Fruit fly (Drosophila melanogaster) S2 (cell line): ENCODE data around the gene CG6688.
A peak's percentile ranks its signal among the peaks of the same experiment; 100 is the strongest.

Experiments used
- CG8478 ChIP-seq: fragments of >200 bp; optimal IDR thresholded peaks from 2 replicates; lab custom pipeline; 2018
- CTCF ChIP-seq, 2 experiments: fragments of >200 bp; optimal IDR thresholded peaks; 2 replicates each; lab custom pipeline; 2018

Gene CG6688

dm6 chr3R:23028506-23028905 lies 16.3 kb downstream of the CG6688 start:
- no peak for TF ChIP-seq CTCF (optimal IDR thresholded peaks at IDR 0.05; lab: Kevin White, UChicago)
- TF ChIP-seq CG8478 (lab: Kevin White, UChicago): no peak

- TF ChIP-seq CG8478 (lab: Kevin White, UChicago): no peak
- TF ChIP-seq CTCF (optimal IDR thresholded peaks at IDR 0.05; lab: Kevin White, UChicago): no peak
Measured at dm6 chr3R:23030900-23031299, 18.7 kb downstream of the CG6688 start.

dm6 chr3R:23035463-23035862 lies 23.3 kb downstream of the CG6688 start, which contains the start of gene CG13833:
TSS of gene CG13833 (minus strand) at chr3R:23035563.
- TF ChIP-seq CTCF (optimal IDR thresholded peaks at IDR 0.05; lab: Kevin White, UChicago): no peak
- no peak for TF ChIP-seq CG8478 (lab: Kevin White, UChicago)

- no peak for TF ChIP-seq CTCF (optimal IDR thresholded peaks at IDR 0.05; lab: Kevin White, UChicago)
- TF ChIP-seq CG8478 (lab: Kevin White, UChicago): no peak
Measured at dm6 chr3R:23036321-23036720, 24.1 kb downstream of the CG6688 start.

dm6 chr3R:23038062-23038461 lies 25.9 kb downstream of the CG6688 start:
- TF ChIP-seq CG8478 (lab: Kevin White, UChicago) (no peak), CTCF (optimal IDR thresholded peaks at IDR 0.05; lab: Kevin White, UChicago) (no peak)

- no peak for TF ChIP-seq CTCF (optimal IDR thresholded peaks at IDR 0.05; lab: Kevin White, UChicago)
- no peak for TF ChIP-seq CG8478 (lab: Kevin White, UChicago)
Measured at dm6 chr3R:23041941-23042340, 29.7 kb downstream of the CG6688 start, which contains the start of gene CG13838. TSS of gene CG13838 (plus strand) at chr3R:23042241.

dm6 chr3R:23042746-23043265 lies 30.6 kb downstream of the CG6688 start:
- TF ChIP-seq CTCF (optimal IDR thresholded peaks at IDR 0.05; lab: Kevin White, UChicago): no peak
- TF ChIP-seq CG8478 (lab: Kevin White, UChicago): no peak

dm6 chr3R:23043690-23044089 lies 31.5 kb downstream of the CG6688 start, which contains the start of gene CG13837:
TSS of gene CG13837 (plus strand) at chr3R:23043990.
- no peak for TF ChIP-seq CTCF (optimal IDR thresholded peaks at IDR 0.05; lab: Kevin White, UChicago)
- TF ChIP-seq CG8478 (lab: Kevin White, UChicago): no peak

dm6 chr3R:23046529-23046943 lies 34.3 kb downstream of the CG6688 start:
- TF ChIP-seq CG8478 (lab: Kevin White, UChicago) (no peak), CTCF (optimal IDR thresholded peaks at IDR 0.05; lab: Kevin White, UChicago) (no peak)

- TF ChIP-seq CG8478 (lab: Kevin White, UChicago) (no peak), CTCF (optimal IDR thresholded peaks at IDR 0.05; lab: Kevin White, UChicago) (no peak)
Measured at dm6 chr3R:23048089-23048689, 36.0 kb downstream of the CG6688 start, which contains the start of gene CG17121. TSS of gene CG17121 (minus strand) at chr3R:23048214.

- TF ChIP-seq CTCF (optimal IDR thresholded peaks at IDR 0.05; lab: Kevin White, UChicago): no peak
- no peak for TF ChIP-seq CG8478 (lab: Kevin White, UChicago)
Measured at dm6 chr3R:23048690-23049118, 36.5 kb downstream of the CG6688 start.

dm6 chr3R:23051639-23052125 lies 39.5 kb downstream of the CG6688 start, which contains the start of gene Gr94a:
TSS of gene Gr94a (plus strand) at chr3R:23051689.
- TF ChIP-seq CG8478 (lab: Kevin White, UChicago) (no peak), CTCF (optimal IDR thresholded peaks at IDR 0.05; lab: Kevin White, UChicago) (no peak)

dm6 chr3R:23053135-23053730 lies 41.0 kb downstream of the CG6688 start:
- no peak for TF ChIP-seq CTCF (optimal IDR thresholded peaks at IDR 0.05; lab: Kevin White, UChicago)
- no peak for TF ChIP-seq CG8478 (lab: Kevin White, UChicago)

- TF ChIP-seq CG8478 (lab: Kevin White, UChicago) (no peak), CTCF (optimal IDR thresholded peaks at IDR 0.05; lab: Kevin White, UChicago) (peak in 1 of 2 experiments; percentile 3)
Measured at dm6 chr3R:23053936-23054335, 41.7 kb downstream of the CG6688 start, which contains the start of gene p53. TSS of gene p53 (minus strand) at chr3R:23054082.

dm6 chr3R:23056113-23056512 lies 43.9 kb downstream of the CG6688 start:
- TF ChIP-seq CTCF (optimal IDR thresholded peaks at IDR 0.05; lab: Kevin White, UChicago) (no peak), CG8478 (lab: Kevin White, UChicago) (no peak)
